Worm (Caenorhabditis elegans) whole organism, L4 larva: ENCODE measurements around the gene T05C12.1.
A peak's percentile ranks its signal among the peaks of the same experiment; 100 is the strongest.

ENCODE experiments used
- F26F4.8 ChIP-seq: fragments of 200-800 bp; sonication (Bioruptor generic); conservative IDR thresholded peaks from 2 replicates; pipeline ENCODE4 v1.3.6; 2022; ENCODE audit warnings: missing genetic modification characterization, missing compliant biosample characterization
- F37D6.2 ChIP-seq: sonication (generic microtip); optimal IDR thresholded peaks from 2 replicates; lab custom pipeline; 2016; ENCODE audit warnings: mild to moderate bottlenecking, missing genetic modification characterization, missing compliant biosample characterization
- T20F7.1 ChIP-seq: fragments of 200-800 bp; sonication (Bioruptor generic); optimal IDR thresholded peaks from 2 replicates; lab custom pipeline; 2018; ENCODE audit warnings: mild to moderate bottlenecking, missing genetic modification characterization, missing compliant biosample characterization
- Y48G9A.11 ChIP-seq: fragments of 200-800 bp; sonication (Bioruptor generic); IDR thresholded peaks from 2 replicates; pipeline ENCODE4 v1.3.6; 2022; ENCODE audit warnings: missing genetic modification reagents, missing genetic modification characterization, missing compliant biosample characterization
- Y5F2A.4 ChIP-seq: fragments of 200-800 bp; sonication (Bioruptor generic); optimal IDR thresholded peaks from 2 replicates; lab custom pipeline; 2018; ENCODE audit warnings: mild to moderate bottlenecking, missing genetic modification characterization, missing compliant biosample characterization
- Y75B8A.6 ChIP-seq: fragments of 200-800 bp; sonication (Bioruptor generic); IDR thresholded peaks from 2 replicates; pipeline ENCODE4 v1.3.6; 2022; ENCODE audit warnings: missing genetic modification reagents, missing genetic modification characterization, missing compliant biosample characterization
- aly-2 ChIP-seq: sonication (generic microtip); optimal IDR thresholded peaks from 2 replicates; lab custom pipeline; 2018; ENCODE audit warnings: missing biosample characterization, missing genetic modification characterization
- arid-1 ChIP-seq: fragments of 200-800 bp; sonication (Bioruptor generic); conservative IDR thresholded peaks from 2 replicates; pipeline ENCODE4 v1.3.6; 2022; ENCODE audit warnings: missing genetic modification reagents, missing genetic modification characterization, missing compliant biosample characterization
- ceh-20 ChIP-seq: fragments of 200-800 bp; sonication (Bioruptor generic); IDR thresholded peaks from 2 replicates; pipeline ENCODE4 v1.3.6; 2022; ENCODE audit warnings: missing genetic modification reagents, missing genetic modification characterization, missing compliant biosample characterization
- ceh-32 ChIP-seq: sonication (generic microtip); optimal IDR thresholded peaks from 2 replicates; lab custom pipeline; 2016; ENCODE audit warnings: mild to moderate bottlenecking, missing genetic modification characterization, missing compliant biosample characterization; ENCODE audit not compliant: poor library complexity
- ceh-44 ChIP-seq: fragments of 200-800 bp; sonication (Bioruptor generic); IDR thresholded peaks from 2 replicates; pipeline ENCODE4 v1.3.6; 2022; ENCODE audit warnings: missing genetic modification reagents, missing genetic modification characterization, missing compliant biosample characterization
- ceh-62 ChIP-seq: sonication (generic microtip); optimal IDR thresholded peaks from 2 replicates; lab custom pipeline; 2017; ENCODE audit warnings: missing biosample characterization, missing genetic modification characterization
- ctbp-1 ChIP-seq: fragments of 200-800 bp; sonication (Bioruptor generic); IDR thresholded peaks from 2 replicates; pipeline ENCODE4 v1.3.6; 2022; ENCODE audit warnings: missing genetic modification reagents, missing genetic modification characterization, missing compliant biosample characterization
- dmd-6 ChIP-seq: fragments of 200-800 bp; sonication (Bioruptor generic); IDR thresholded peaks from 2 replicates; pipeline ENCODE4 v1.3.6; 2022; ENCODE audit warnings: missing genetic modification reagents, missing genetic modification characterization, missing compliant biosample characterization
- dmd-8 ChIP-seq: fragments of 200-800 bp; sonication (Bioruptor generic); IDR thresholded peaks from 2 replicates; pipeline ENCODE4 v1.3.6; 2022; ENCODE audit warnings: missing genetic modification characterization, missing compliant biosample characterization
- dpl-1 ChIP-seq: fragments of 150-350 bp; optimal IDR thresholded peaks from 2 replicates; lab custom pipeline; 2014; ENCODE audit warnings: missing biosample characterization, missing genetic modification reagents, missing genetic modification characterization
- duxl-1 ChIP-seq: sonication (generic microtip); optimal IDR thresholded peaks from 2 replicates; lab custom pipeline; 2016; ENCODE audit warnings: mild to moderate bottlenecking, missing genetic modification characterization, moderate library complexity, missing compliant biosample characterization; ENCODE audit not compliant: poor library complexity
- dve-1 ChIP-seq: sonication (generic microtip); optimal IDR thresholded peaks from 2 replicates; lab custom pipeline; 2017; ENCODE audit warnings: antibody characterized with exemption, mild to moderate bottlenecking, missing genetic modification characterization, missing compliant biosample characterization; ENCODE audit not compliant: insufficient read depth
- egl-27 ChIP-seq: sonication (generic microtip); optimal IDR thresholded peaks from 3 replicates; lab custom pipeline; 2017; ENCODE audit warnings: missing biosample characterization, missing genetic modification reagents, missing genetic modification characterization
- hlh-11 ChIP-seq: fragments of 200-800 bp; sonication (Bioruptor generic); optimal IDR thresholded peaks from 2 replicates; lab custom pipeline; 2018; ENCODE audit warnings: mild to moderate bottlenecking, missing genetic modification characterization, missing compliant biosample characterization
- hlh-30 ChIP-seq: sonication (generic microtip); optimal IDR thresholded peaks from 2 replicates; lab custom pipeline; 2017; ENCODE audit warnings: antibody characterized with exemption, mild to moderate bottlenecking, missing genetic modification characterization, missing compliant biosample characterization; ENCODE audit not compliant: insufficient read depth
- jun-1 ChIP-seq: fragments of 150-350 bp; optimal IDR thresholded peaks from 2 replicates; lab custom pipeline; 2014; ENCODE audit warnings: missing biosample characterization, missing genetic modification reagents, missing genetic modification characterization
- lin-38 ChIP-seq: fragments of 200-800 bp; sonication (Bioruptor generic); IDR thresholded peaks from 2 replicates; pipeline ENCODE4 v1.3.6; 2022; ENCODE audit warnings: missing genetic modification reagents, missing genetic modification characterization, missing compliant biosample characterization
- lir-3 ChIP-seq: sonication (generic microtip); optimal IDR thresholded peaks from 2 replicates; lab custom pipeline; 2016; ENCODE audit warnings: mild to moderate bottlenecking, missing genetic modification characterization, missing compliant biosample characterization
- lsy-2 ChIP-seq, 2 experiments: fragments of 150-350 bp in 1 of 2; sonication (generic microtip) in 1 of 2; optimal IDR thresholded peaks; 2 replicates each; lab custom pipeline; 2014 to 2017; ENCODE audit warnings: missing biosample characterization in 2 of 2, missing genetic modification characterization in 2 of 2
- mdt-29 ChIP-seq: fragments of 200-800 bp; sonication (Bioruptor generic); IDR thresholded peaks from 2 replicates; pipeline ENCODE4 v1.3.6; 2022; ENCODE audit warnings: missing genetic modification reagents, missing genetic modification characterization, missing compliant biosample characterization
- mep-1 ChIP-seq: fragments of 150-350 bp; sonication (generic microtip); optimal IDR thresholded peaks from 3 replicates; lab custom pipeline; 2014; ENCODE audit warnings: missing biosample characterization, missing genetic modification characterization
- mes-2 ChIP-seq: sonication (generic microtip); optimal IDR thresholded peaks from 2 replicates; lab custom pipeline; 2016; ENCODE audit warnings: missing genotype, mild to moderate bottlenecking, missing genetic modification characterization, missing compliant biosample characterization; ENCODE audit not compliant: poor library complexity, severe bottlenecking
- nhr-28 ChIP-seq: fragments of 150-350 bp; optimal IDR thresholded peaks from 2 replicates; lab custom pipeline; 2014; ENCODE audit warnings: missing biosample characterization, missing genetic modification characterization
- nhr-41 ChIP-seq: fragments of 200-800 bp; sonication (Bioruptor generic); IDR thresholded peaks from 2 replicates; pipeline ENCODE4 v1.3.6; 2022; ENCODE audit warnings: missing genetic modification reagents, missing genetic modification characterization, missing compliant biosample characterization
- nhr-6 ChIP-seq: fragments of 150-350 bp; optimal IDR thresholded peaks from 2 replicates; lab custom pipeline; 2014; ENCODE audit warnings: missing biosample characterization, missing genetic modification characterization
- rbr-2 ChIP-seq: sonication (generic microtip); optimal IDR thresholded peaks from 2 replicates; lab custom pipeline; 2016; ENCODE audit warnings: missing genotype, missing genetic modification characterization, missing compliant biosample characterization
- saeg-2 ChIP-seq: fragments of 200-800 bp; sonication (Bioruptor generic); IDR thresholded peaks from 2 replicates; pipeline ENCODE4 v1.3.6; 2022; ENCODE audit warnings: missing genetic modification reagents, missing genetic modification characterization, missing compliant biosample characterization
- skn-1 ChIP-seq: fragments of 150-350 bp; optimal IDR thresholded peaks from 2 replicates; lab custom pipeline; 2014; ENCODE audit warnings: missing biosample characterization, missing genetic modification characterization
- spr-3 ChIP-seq: fragments of 200-800 bp; sonication (Bioruptor generic); optimal IDR thresholded peaks from 2 replicates; lab custom pipeline; 2018; ENCODE audit warnings: mild to moderate bottlenecking, missing genetic modification characterization, missing compliant biosample characterization
- unc-130 ChIP-seq: sonication (generic microtip); optimal IDR thresholded peaks from 2 replicates; lab custom pipeline; 2016; ENCODE audit warnings: missing genetic modification reagents, missing genetic modification characterization, missing compliant biosample characterization
- vab-7 ChIP-seq: fragments of 200-800 bp; sonication (Bioruptor generic); IDR thresholded peaks from 2 replicates; pipeline ENCODE4 v1.3.6; 2022; ENCODE audit warnings: missing genetic modification reagents, missing genetic modification characterization, missing compliant biosample characterization

The T05C12.1 gene

ce11 chrII:8152711-8153325, 20.7 kb upstream of the T05C12.1 start (continued):
- TF ChIP-seq T20F7.1 (GFP tag; lab: Kevin White, UChicago): no peak
- no peak for TF ChIP-seq lin-38
- TF ChIP-seq dmd-6 (GFP tag; lab: Robert Waterston, UW): no peak
- no peak for TF ChIP-seq mdt-29
- TF ChIP-seq jun-1 (tag; lab: Kevin White, UChicago): no peak
- TF ChIP-seq hlh-30 (tag; lab: Kevin White, UChicago): no peak
- no peak for TF ChIP-seq saeg-2
- no peak for TF ChIP-seq vab-7
- no peak for TF ChIP-seq egl-27 (tag; lab: Kevin White, UChicago)
- TF ChIP-seq ceh-20: no peak
- TF ChIP-seq hlh-11 (tag; lab: Kevin White, UChicago): peak; percentile 16
- no peak for TF ChIP-seq nhr-41 (GFP tag; lab: Robert Waterston, UW)
- TF ChIP-seq Y48G9A.11 (GFP tag; lab: Robert Waterston, UW): no peak

DNA sequence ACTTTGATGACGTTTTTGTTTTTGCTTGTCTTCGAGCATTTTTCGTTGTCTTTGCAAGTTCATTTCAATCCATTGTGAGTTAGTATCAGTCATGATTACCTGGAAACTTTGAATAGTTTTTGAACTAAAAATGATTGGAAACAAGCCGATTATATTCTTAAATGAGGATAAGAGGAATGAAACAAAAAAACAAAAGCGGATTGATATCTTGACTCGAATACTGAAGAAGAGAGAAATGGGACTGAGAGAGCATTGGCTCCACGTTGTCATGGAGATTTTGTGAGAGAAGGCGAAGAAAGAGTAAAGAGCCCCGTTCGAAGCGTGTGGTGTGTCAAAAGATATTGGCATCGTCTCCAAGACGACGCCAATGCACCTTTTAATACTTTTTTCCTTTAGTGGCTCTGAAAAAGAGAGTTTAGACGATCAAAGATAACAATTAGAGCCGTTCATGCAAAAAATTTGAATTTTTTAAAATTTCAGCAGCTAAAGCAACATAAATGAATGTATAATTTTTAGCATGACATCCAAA, 16.6 kb upstream of the T05C12.1 start, which contains the start of the genes tub-1 and tmem-138:
tub-1 (minus strand) TSS at position 101 of the 529 bp plus-strand sequence.
tmem-138 (plus strand) TSS at position 479 of the 529 bp plus-strand sequence.
- no peak for TF ChIP-seq ctbp-1 (GFP tag; lab: Robert Waterston, UW)
- TF ChIP-seq F26F4.8 (GFP tag; lab: Robert Waterston, UW): no peak
- TF ChIP-seq mep-1 (tag; lab: Kevin White, UChicago): no peak
- no peak for TF ChIP-seq skn-1 (tag; lab: Kevin White, UChicago)
- no peak for TF ChIP-seq spr-3 (GFP tag; lab: Kevin White, UChicago)
- no peak for TF ChIP-seq egl-27 (tag; lab: Kevin White, UChicago)
- TF ChIP-seq ceh-44: no peak
- TF ChIP-seq aly-2 (tag; lab: Kevin White, UChicago): no peak
- no peak for TF ChIP-seq dmd-8 (GFP tag; lab: Robert Waterston, UW)
- no peak for TF ChIP-seq lin-38
- no peak for TF ChIP-seq nhr-6 (tag; lab: Kevin White, UChicago)
- no peak for TF ChIP-seq ceh-20
- no peak for TF ChIP-seq ceh-32
- TF ChIP-seq Y75B8A.6: no peak
- TF ChIP-seq Y5F2A.4 (GFP tag; lab: Kevin White, UChicago): no peak
- TF ChIP-seq arid-1 (GFP tag; lab: Robert Waterston, UW): no peak
- TF ChIP-seq lir-3: no peak

DNA sequence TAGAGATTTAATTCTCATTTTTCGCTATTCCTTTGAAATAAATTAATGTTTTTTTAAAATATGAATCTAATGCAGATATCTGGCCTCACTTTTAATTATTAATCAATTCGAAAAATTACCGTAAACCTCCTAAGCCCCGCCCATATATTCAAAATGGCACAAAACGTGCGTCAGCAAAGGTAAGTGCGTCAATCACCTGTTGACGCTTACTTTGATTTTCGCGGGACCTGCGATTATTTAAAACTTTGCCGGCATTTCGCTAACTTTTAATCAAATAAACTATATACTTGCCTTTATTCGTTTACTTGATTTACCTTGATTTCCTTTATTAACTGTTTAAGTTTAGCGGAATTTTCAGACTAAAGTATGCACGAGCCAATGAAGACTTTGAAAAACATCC, 15.5 kb upstream of the T05C12.1 start, which contains the start of gene pch-2:
pch-2 (plus strand) TSS at position 359 of the 400 bp plus-strand sequence.
- TF ChIP-seq mep-1 (tag; lab: Kevin White, UChicago) (no peak), lir-3 (no peak), duxl-1 (tag; lab: Kevin White, UChicago) (peak; percentile 60), dve-1 (tag; lab: Kevin White, UChicago) (peak; percentile 71), nhr-28 (tag; lab: Kevin White, UChicago) (peak; percentile 20), rbr-2 (tag; lab: Kevin White, UChicago) (no peak), T20F7.1 (GFP tag; lab: Kevin White, UChicago) (peak; percentile 72), dpl-1 (GFP tag; lab: Kevin White, UChicago) (peak; percentile 89), nhr-6 (tag; lab: Kevin White, UChicago) (peak; percentile 46), unc-130 (peak; percentile 1), ceh-62 (no peak), F37D6.2 (tag; lab: Kevin White, UChicago) (no peak), jun-1 (tag; lab: Kevin White, UChicago) (no peak), mes-2 (tag; lab: Kevin White, UChicago) (peak; percentile 66), lsy-2 (tag; optimal IDR thresholded peaks at IDR 0.05; lab: Kevin White, UChicago) (peak in 1 of 2 experiments; percentile 91), hlh-11 (tag; lab: Kevin White, UChicago) (peak; percentile 37)
